Worm (Caenorhabditis elegans) whole organism, L4 larva: ENCODE measurements around the gene srh-147.

Experiments used
- D1046.2 ChIP-seq: fragments of 200-800 bp; sonication (Bioruptor generic); IDR thresholded peaks from 2 replicates; pipeline ENCODE4 v1.3.6; 2022; ENCODE audit warnings: missing genetic modification characterization, missing compliant biosample characterization
- F37D6.2 ChIP-seq: sonication (generic microtip); optimal IDR thresholded peaks from 2 replicates; lab custom pipeline; 2016; ENCODE audit warnings: mild to moderate bottlenecking, missing genetic modification characterization, missing compliant biosample characterization
- F44E2.7 ChIP-seq: fragments of 200-800 bp; sonication (Bioruptor generic); IDR thresholded peaks from 2 replicates; pipeline ENCODE4 v2.1.2; 2022; ENCODE audit warnings: missing genetic modification characterization, missing compliant biosample characterization
- R02D3.7 ChIP-seq: fragments of 150-350 bp; sonication (generic microtip); optimal IDR thresholded peaks from 3 replicates; lab custom pipeline; 2014; ENCODE audit warnings: missing biosample characterization, missing genetic modification characterization
- Y48G9A.11 ChIP-seq: fragments of 200-800 bp; sonication (Bioruptor generic); IDR thresholded peaks from 2 replicates; pipeline ENCODE4 v1.3.6; 2022; ENCODE audit warnings: missing genetic modification reagents, missing genetic modification characterization, missing compliant biosample characterization
- aha-1 ChIP-seq: fragments of 150-350 bp; peaks from one replicate; lab custom pipeline; 2014; ENCODE audit warnings: missing biosample characterization, missing genetic modification characterization
- ceh-20 ChIP-seq: fragments of 200-800 bp; sonication (Bioruptor generic); IDR thresholded peaks from 2 replicates; pipeline ENCODE4 v1.3.6; 2022; ENCODE audit warnings: missing genetic modification reagents, missing genetic modification characterization, missing compliant biosample characterization
- ceh-32 ChIP-seq: sonication (generic microtip); optimal IDR thresholded peaks from 2 replicates; lab custom pipeline; 2016; ENCODE audit warnings: mild to moderate bottlenecking, missing genetic modification characterization, missing compliant biosample characterization; ENCODE audit not compliant: poor library complexity
- ces-1 ChIP-seq: fragments of 150-350 bp; sonication (generic microtip); optimal IDR thresholded peaks from 4 replicates; lab custom pipeline; 2014; ENCODE audit warnings: missing biosample characterization, missing genetic modification reagents, missing genetic modification characterization
- cey-2 ChIP-seq: sonication (generic microtip); optimal IDR thresholded peaks from 3 replicates; lab custom pipeline; 2017; ENCODE audit warnings: missing genetic modification characterization, mild to moderate bottlenecking, missing compliant biosample characterization, antibody characterized with exemption, borderline replicate concordance; ENCODE audit not compliant: insufficient read depth
- ctbp-1 ChIP-seq: fragments of 200-800 bp; sonication (Bioruptor generic); IDR thresholded peaks from 2 replicates; pipeline ENCODE4 v1.3.6; 2022; ENCODE audit warnings: missing genetic modification reagents, missing genetic modification characterization, missing compliant biosample characterization
- dmd-9 ChIP-seq: fragments of 200-800 bp; sonication (Bioruptor generic); IDR thresholded peaks from 2 replicates; pipeline ENCODE4 v1.3.6; 2022; ENCODE audit warnings: missing genetic modification reagents, missing genetic modification characterization, missing compliant biosample characterization
- dpl-1 ChIP-seq: fragments of 150-350 bp; optimal IDR thresholded peaks from 2 replicates; lab custom pipeline; 2014; ENCODE audit warnings: missing biosample characterization, missing genetic modification reagents, missing genetic modification characterization
- duxl-1 ChIP-seq: sonication (generic microtip); optimal IDR thresholded peaks from 2 replicates; lab custom pipeline; 2016; ENCODE audit warnings: mild to moderate bottlenecking, missing genetic modification characterization, moderate library complexity, missing compliant biosample characterization; ENCODE audit not compliant: poor library complexity
- dve-1 ChIP-seq: sonication (generic microtip); optimal IDR thresholded peaks from 2 replicates; lab custom pipeline; 2017; ENCODE audit warnings: antibody characterized with exemption, mild to moderate bottlenecking, missing genetic modification characterization, missing compliant biosample characterization; ENCODE audit not compliant: insufficient read depth
- egl-43 ChIP-seq: fragments of 200-800 bp; sonication (Bioruptor generic); IDR thresholded peaks from 2 replicates; pipeline ENCODE4 v1.3.6; 2022; ENCODE audit warnings: missing genetic modification reagents, missing genetic modification characterization, missing compliant biosample characterization
- hif-1 ChIP-seq, 2 experiments: sonication (generic microtip); optimal IDR thresholded peaks; 2 replicates each; lab custom pipeline; 2016 to 2017; ENCODE audit warnings: missing compliant biosample characterization in 2 of 2, missing genetic modification characterization in 2 of 2, missing genetic modification reagents in 2 of 2, missing genotype in 2 of 2, mild to moderate bottlenecking in 1 of 2
- hlh-11 ChIP-seq: fragments of 200-800 bp; sonication (Bioruptor generic); optimal IDR thresholded peaks from 2 replicates; lab custom pipeline; 2018; ENCODE audit warnings: mild to moderate bottlenecking, missing genetic modification characterization, missing compliant biosample characterization
- hlh-30 ChIP-seq: sonication (generic microtip); optimal IDR thresholded peaks from 2 replicates; lab custom pipeline; 2017; ENCODE audit warnings: antibody characterized with exemption, mild to moderate bottlenecking, missing genetic modification characterization, missing compliant biosample characterization; ENCODE audit not compliant: insufficient read depth
- lin-38 ChIP-seq: fragments of 200-800 bp; sonication (Bioruptor generic); IDR thresholded peaks from 2 replicates; pipeline ENCODE4 v1.3.6; 2022; ENCODE audit warnings: missing genetic modification reagents, missing genetic modification characterization, missing compliant biosample characterization
- lin-39 ChIP-seq: fragments of 150-350 bp; optimal IDR thresholded peaks from 2 replicates; lab custom pipeline; 2014; ENCODE audit warnings: missing biosample characterization, missing genetic modification reagents, missing genetic modification characterization
- madf-5 ChIP-seq, 2 experiments: fragments of 200-800 bp; sonication (Bioruptor generic); IDR thresholded peaks; 2 replicates each; pipeline ENCODE4 v1.3.6; 2022; ENCODE audit warnings: missing compliant biosample characterization in 2 of 2, missing genetic modification characterization in 2 of 2
- mdl-1 ChIP-seq, 2 experiments: fragments of 150-350 bp in 1 of 2; sonication (generic microtip) in 1 of 2; optimal IDR thresholded peaks; 2 replicates each; lab custom pipeline; 2014 to 2017; ENCODE audit warnings: missing biosample characterization in 2 of 2, missing genetic modification characterization in 2 of 2
- mxl-2 ChIP-seq: fragments of 200-800 bp; sonication (Bioruptor generic); conservative IDR thresholded peaks from 2 replicates; pipeline ENCODE4 v1.3.6; 2022; ENCODE audit warnings: missing genetic modification reagents, missing genetic modification characterization, missing compliant biosample characterization
- nhr-237 ChIP-seq: sonication (generic microtip); optimal IDR thresholded peaks from 2 replicates; lab custom pipeline; 2017; ENCODE audit warnings: missing biosample characterization, missing genetic modification characterization
- nhr-28 ChIP-seq: fragments of 150-350 bp; optimal IDR thresholded peaks from 2 replicates; lab custom pipeline; 2014; ENCODE audit warnings: missing biosample characterization, missing genetic modification characterization
- nhr-42 ChIP-seq: fragments of 200-800 bp; sonication (Bioruptor generic); IDR thresholded peaks from 2 replicates; pipeline ENCODE4 v1.3.6; 2022; ENCODE audit warnings: missing genetic modification characterization, missing compliant biosample characterization
- nhr-48 ChIP-seq: sonication (generic microtip); optimal IDR thresholded peaks from 2 replicates; lab custom pipeline; 2016; ENCODE audit warnings: mild to moderate bottlenecking, missing genetic modification characterization, missing compliant biosample characterization
- nhr-6 ChIP-seq: fragments of 150-350 bp; optimal IDR thresholded peaks from 2 replicates; lab custom pipeline; 2014; ENCODE audit warnings: missing biosample characterization, missing genetic modification characterization
- nhr-76 ChIP-seq: fragments of 150-350 bp; optimal IDR thresholded peaks from 2 replicates; lab custom pipeline; 2014; ENCODE audit warnings: missing biosample characterization, missing genetic modification characterization
- pha-4 ChIP-seq, 2 experiments: fragments of 150-350 bp in 1 of 2; fragments of 200-800 bp in 1 of 2; sonication (Bioruptor generic) in 1 of 2; IDR thresholded peaks in 1 of 2; optimal IDR thresholded peaks in 1 of 2; 2 replicates each; pipeline versions ENCODE4 v1.3.6 to Lab custom; 2014 to 2022; ENCODE audit warnings: missing genetic modification characterization in 2 of 2, missing genetic modification reagents in 2 of 2, missing biosample characterization in 1 of 2, missing compliant biosample characterization in 1 of 2
- pqm-1 ChIP-seq: sonication (generic microtip); optimal IDR thresholded peaks from 2 replicates; lab custom pipeline; 2017; ENCODE audit warnings: missing biosample characterization, missing genetic modification characterization
- rbr-2 ChIP-seq: sonication (generic microtip); optimal IDR thresholded peaks from 2 replicates; lab custom pipeline; 2016; ENCODE audit warnings: missing genotype, missing genetic modification characterization, missing compliant biosample characterization
- saeg-2 ChIP-seq: fragments of 200-800 bp; sonication (Bioruptor generic); IDR thresholded peaks from 2 replicates; pipeline ENCODE4 v1.3.6; 2022; ENCODE audit warnings: missing genetic modification reagents, missing genetic modification characterization, missing compliant biosample characterization
- sdz-12 ChIP-seq: fragments of 200-800 bp; sonication (Bioruptor generic); optimal IDR thresholded peaks from 2 replicates; lab custom pipeline; 2018; ENCODE audit warnings: mild to moderate bottlenecking, missing genetic modification characterization, missing compliant biosample characterization
- set-16 ChIP-seq: fragments of 200-800 bp; sonication (Bioruptor generic); IDR thresholded peaks from 2 replicates; pipeline ENCODE4 v1.3.6; 2022; ENCODE audit warnings: missing genetic modification reagents, missing genetic modification characterization, missing compliant biosample characterization
- skn-1 ChIP-seq: fragments of 150-350 bp; optimal IDR thresholded peaks from 2 replicates; lab custom pipeline; 2014; ENCODE audit warnings: missing biosample characterization, missing genetic modification characterization
- snpc-4 ChIP-seq: fragments of 150-350 bp; optimal IDR thresholded peaks from 2 replicates; lab custom pipeline; 2014; ENCODE audit warnings: missing biosample characterization, missing genetic modification characterization
- unc-39 ChIP-seq: sonication (generic microtip); optimal IDR thresholded peaks from 2 replicates; lab custom pipeline; 2017; ENCODE audit warnings: missing biosample characterization, missing genetic modification characterization
- zfp-2 ChIP-seq: sonication (generic microtip); optimal IDR thresholded peaks from 2 replicates; lab custom pipeline; 2016; ENCODE audit warnings: mild to moderate bottlenecking, missing genetic modification characterization, missing compliant biosample characterization
- zfp-3 ChIP-seq: fragments of 200-800 bp; sonication (Bioruptor generic); conservative IDR thresholded peaks from 2 replicates; pipeline ENCODE4 v1.3.6; 2022; ENCODE audit warnings: missing genetic modification reagents, missing genetic modification characterization, missing compliant biosample characterization
- zip-2 ChIP-seq: fragments of 150-350 bp; optimal IDR thresholded peaks from 2 replicates; lab custom pipeline; 2014; ENCODE audit warnings: missing biosample characterization, missing genetic modification characterization

The srh-147 gene

DNA sequence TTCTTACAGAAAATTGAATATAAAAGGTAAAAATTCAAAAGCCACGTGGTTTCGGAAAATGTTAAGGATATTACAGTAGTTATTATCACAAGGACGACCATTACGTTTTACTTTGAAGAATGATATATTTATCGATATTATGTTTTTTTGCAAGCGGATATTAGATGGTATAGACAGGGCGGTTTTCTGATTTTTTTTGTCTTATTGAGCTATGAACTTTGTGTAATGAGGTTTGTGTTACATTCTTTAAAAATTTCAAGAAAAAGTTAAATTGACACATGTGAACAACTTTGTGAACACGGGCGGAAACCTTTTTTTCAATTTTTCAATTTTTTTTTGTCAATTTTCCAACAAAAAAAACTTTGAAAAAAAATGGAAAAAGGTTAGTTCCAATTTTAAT lies 25.3 kb downstream of the srh-147 start, which contains the start of gene srbc-50:
Gene srbc-50, minus strand, starts transcription at position 101 of the 400 bp plus-strand sequence.
- no peak for TF ChIP-seq unc-39 (tag; lab: Kevin White, UChicago)
- no peak for TF ChIP-seq dpl-1 (GFP tag; lab: Kevin White, UChicago)
- TF ChIP-seq nhr-237 (tag; lab: Kevin White, UChicago): no peak
- no peak for TF ChIP-seq F37D6.2 (tag; lab: Kevin White, UChicago)
- TF ChIP-seq nhr-48 (tag; lab: Kevin White, UChicago): no peak
- TF ChIP-seq hlh-30 (tag; lab: Kevin White, UChicago): no peak
- no peak for TF ChIP-seq duxl-1 (tag; lab: Kevin White, UChicago)
- no peak for TF ChIP-seq lin-38 (GFP tag; lab: Robert Waterston, UW)
- no peak for TF ChIP-seq nhr-42 (GFP tag; lab: Robert Waterston, UW)
- no peak for TF ChIP-seq lin-39 (tag; lab: Kevin White, UChicago)
- no peak for TF ChIP-seq ces-1
- no peak for TF ChIP-seq dve-1
- TF ChIP-seq zfp-2: no peak
- TF ChIP-seq set-16 (GFP tag; lab: Robert Waterston, UW): no peak
- TF ChIP-seq sdz-12 (GFP tag; lab: Kevin White, UChicago): no peak
- no peak for TF ChIP-seq nhr-76 (tag; lab: Kevin White, UChicago)
- TF ChIP-seq mdl-1 (tag; optimal IDR thresholded peaks at IDR 0.05; lab: Kevin White, UChicago): no peak
- TF ChIP-seq snpc-4 (tag; lab: Kevin White, UChicago): no peak

DNA sequence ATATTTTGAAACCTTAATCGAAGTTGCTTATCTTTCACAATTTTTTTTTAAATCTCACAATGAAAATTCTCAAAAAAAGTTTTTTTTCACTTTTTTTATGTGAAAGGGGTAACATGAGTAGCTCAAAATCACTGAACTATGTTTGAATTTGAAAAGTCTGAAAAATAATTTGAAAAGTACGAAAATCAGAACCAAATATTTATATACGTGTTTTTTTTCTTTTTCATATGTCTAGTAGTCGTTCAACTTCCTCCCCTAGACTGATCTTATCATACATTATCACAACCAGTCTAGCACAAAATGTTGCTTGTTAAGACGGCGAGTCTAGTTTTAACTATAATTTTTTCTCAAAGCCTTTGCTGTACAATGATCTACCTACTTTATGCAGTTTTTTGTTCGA lies 28.7 kb downstream of the srh-147 start, which contains the start of gene srbc-49:
Gene srbc-49, plus strand, starts transcription at position 301 of the 400 bp plus-strand sequence.
- TF ChIP-seq aha-1 (tag; lab: Kevin White, UChicago): no peak
- no peak for TF ChIP-seq hif-1 (tag; optimal IDR thresholded peaks at IDR 0.05; lab: Kevin White, UChicago)
- TF ChIP-seq mxl-2 (GFP tag; lab: Robert Waterston, UW): no peak

- TF ChIP-seq lin-38 (GFP tag; lab: Robert Waterston, UW) (no peak), aha-1 (tag; lab: Kevin White, UChicago) (peak; percentile 36)
Measured at ce11 chrV:15819983-15820382, 30.1 kb downstream of the srh-147 start, which contains the start of gene srbc-48. TSS of gene srbc-48 (plus strand) at chrV:15820283.

ce11 chrV:15817746-15818145 lies 32.4 kb downstream of the srh-147 start, which contains the start of gene abf-3:
TSS of gene abf-3 (minus strand) at chrV:15817846.
- no peak for TF ChIP-seq cey-2 (tag; lab: Kevin White, UChicago)
- TF ChIP-seq hlh-30 (tag; lab: Kevin White, UChicago): no peak
- peak; percentile 18 for TF ChIP-seq aha-1 (tag; lab: Kevin White, UChicago)

DNA sequence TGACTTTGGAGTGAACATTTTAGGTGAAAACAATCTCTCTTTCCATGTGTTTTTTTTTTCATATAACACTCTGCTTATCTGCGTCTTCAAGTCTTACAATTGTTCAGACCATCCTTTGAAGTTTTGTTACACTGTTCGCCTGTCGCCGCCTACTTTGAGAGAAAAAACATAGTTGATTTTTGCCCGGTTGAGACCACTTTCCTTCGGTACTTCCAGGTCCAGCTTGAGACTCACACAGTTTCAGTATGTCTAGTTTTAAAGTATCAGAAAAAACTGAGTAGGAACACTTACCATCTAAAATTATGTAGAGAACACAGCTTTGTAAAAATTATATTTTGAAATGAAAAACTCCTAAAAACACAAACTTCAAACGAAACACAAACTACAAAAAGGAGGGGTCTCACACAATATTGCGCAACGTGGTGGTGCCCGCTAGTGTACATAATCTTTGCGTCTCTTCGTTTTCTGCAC lies 34.1 kb downstream of the srh-147 start, which contains the start of the genes fbxa-69 and F54B8.4:
Gene fbxa-69, minus strand, starts transcription at position 10 of the 471 bp plus-strand sequence.
Gene F54B8.4, plus strand, starts transcription at position 421 of the 471 bp plus-strand sequence.
- TF ChIP-seq rbr-2 (tag; lab: Kevin White, UChicago): no peak
- TF ChIP-seq Y48G9A.11: no peak
- peak; percentile 32 for TF ChIP-seq aha-1 (tag; lab: Kevin White, UChicago)
- TF ChIP-seq pqm-1 (tag; lab: Kevin White, UChicago): no peak
- no peak for TF ChIP-seq hlh-11 (tag; lab: Kevin White, UChicago)
- TF ChIP-seq nhr-6 (tag; lab: Kevin White, UChicago): no peak
- TF ChIP-seq zfp-3 (GFP tag; lab: Robert Waterston, UW): no peak
- no peak for TF ChIP-seq cey-2 (tag; lab: Kevin White, UChicago)
- no peak for TF ChIP-seq F44E2.7 (GFP tag; lab: Robert Waterston, UW)
- no peak for TF ChIP-seq dmd-9 (GFP tag; lab: Robert Waterston, UW)
- no peak for TF ChIP-seq skn-1
- no peak for TF ChIP-seq ceh-32 (tag; lab: Kevin White, UChicago)
- TF ChIP-seq R02D3.7 (tag; lab: Kevin White, UChicago): no peak
- peak; percentile 43 for TF ChIP-seq nhr-28 (tag; lab: Kevin White, UChicago)
- no peak for TF ChIP-seq nhr-42 (GFP tag; lab: Robert Waterston, UW)
- TF ChIP-seq pha-4 (GFP tag; IDR thresholded peaks at IDR 0.05; lab: Robert Waterston, UW): no peak
- no peak for TF ChIP-seq pha-4 (tag; optimal IDR thresholded peaks at IDR 0.05; lab: Kevin White, UChicago)
- TF ChIP-seq zip-2 (tag; lab: Kevin White, UChicago): peak; percentile 71
- no peak for TF ChIP-seq ceh-20 (GFP tag; lab: Robert Waterston, UW)
- TF ChIP-seq egl-43: no peak
- TF ChIP-seq D1046.2 (GFP tag; lab: Robert Waterston, UW): no peak
- TF ChIP-seq saeg-2 (GFP tag; lab: Robert Waterston, UW): no peak
- no peak for TF ChIP-seq madf-5 (GFP tag; IDR thresholded peaks at IDR 0.05; lab: Robert Waterston, UW)
- no peak for TF ChIP-seq ctbp-1
